Worm (Caenorhabditis elegans): ENCODE measurements around the gene glb-33.

Gene glb-33

DNA sequence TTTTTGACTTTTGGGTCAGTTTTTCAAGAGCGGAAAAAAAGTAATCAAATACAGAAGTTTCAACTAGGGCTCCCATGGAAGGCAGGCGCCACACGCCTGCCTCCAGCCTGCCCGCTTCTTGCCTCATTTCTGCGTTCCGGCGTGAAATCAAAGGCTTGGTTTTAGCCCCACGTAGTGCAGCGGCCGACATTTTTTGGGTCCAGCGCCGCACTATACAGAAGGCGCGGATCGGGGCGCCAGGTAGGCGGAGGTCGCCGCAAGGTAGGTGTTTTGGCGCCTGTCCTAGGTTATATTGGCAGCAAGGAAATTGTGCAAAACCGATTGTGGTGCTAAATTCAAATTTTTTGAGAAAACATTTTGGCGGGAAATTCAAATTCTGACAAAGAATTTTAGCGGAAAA, 16.2 kb downstream of the glb-33 start:
- TF ChIP-seq T22C8.4 (GFP tag; IDR thresholded peaks at IDR 0.05) (no peak), flt-1 (GFP tag; IDR thresholded peaks at IDR 0.05) (no peak), cog-1 (tag; optimal IDR thresholded peaks at IDR 0.05) (no peak), ref-1 (GFP tag; conservative IDR thresholded peaks at IDR 0.05) (no peak)

DNA sequence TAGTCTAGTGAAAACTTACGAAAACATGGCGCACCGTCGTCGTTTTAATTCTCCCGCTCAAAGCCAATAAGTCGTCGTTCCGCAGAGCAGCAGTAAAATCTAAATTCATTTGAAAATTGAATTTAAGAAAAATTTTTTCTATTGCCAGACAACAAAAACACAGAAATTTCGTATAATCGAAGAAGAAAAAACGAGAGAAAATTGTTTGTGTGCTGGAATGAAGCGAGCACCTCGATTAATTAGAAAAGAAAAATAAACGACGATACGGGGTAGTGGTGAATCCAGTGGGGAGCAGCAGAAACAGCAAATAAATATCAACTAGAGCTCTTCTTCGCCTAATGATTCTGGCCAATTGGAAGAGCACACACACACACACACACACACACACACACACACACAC, 19.0 kb downstream of the glb-33 start, which contains the start of gene snt-3:
snt-3 (minus strand) TSS at position 101 of the 400 bp plus-strand sequence.
- TF ChIP-seq med-1 (GFP tag; optimal IDR thresholded peaks at IDR 0.05; ENCODE audit: insufficient read depth), result no peak
- TF ChIP-seq ztf-29 (GFP tag; IDR thresholded peaks at IDR 0.05), result no peak
- no peak for TF ChIP-seq klf-2 (GFP tag; conservative IDR thresholded peaks at IDR 0.05)
- TF ChIP-seq tab-1 (GFP tag; IDR thresholded peaks at IDR 0.05), result no peak
- no peak for TF ChIP-seq ztf-23 (GFP tag; IDR thresholded peaks at IDR 0.05)
- no peak for TF ChIP-seq cog-1 (tag; optimal IDR thresholded peaks at IDR 0.05)
- TF ChIP-seq flt-1 (GFP tag; IDR thresholded peaks at IDR 0.05), result no peak
- TF ChIP-seq ref-1 (GFP tag; conservative IDR thresholded peaks at IDR 0.05), result no peak
- TF ChIP-seq T22C8.4 (GFP tag; IDR thresholded peaks at IDR 0.05), result no peak

DNA sequence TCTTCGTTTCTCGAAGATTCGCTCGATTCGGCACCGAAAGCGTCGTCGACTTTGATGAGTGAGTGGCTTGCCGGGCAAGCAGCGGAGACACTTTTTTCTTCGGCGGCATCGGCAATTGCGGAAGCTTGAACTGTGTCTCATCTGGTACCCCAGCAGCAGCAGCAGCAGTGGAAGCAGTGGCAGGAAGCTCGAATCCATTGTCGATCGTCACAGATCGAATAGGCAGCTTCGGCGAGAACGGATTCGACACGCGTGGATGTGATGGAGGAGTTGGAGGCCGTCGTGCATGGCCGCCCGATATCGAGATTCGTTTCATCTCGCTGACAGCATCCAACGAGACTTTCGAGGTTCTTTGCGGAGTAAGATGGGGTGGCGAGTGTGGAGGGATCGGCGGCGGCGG, 23.1 kb downstream of the glb-33 start:
- TF ChIP-seq cog-1 (tag; optimal IDR thresholded peaks at IDR 0.05), result no peak
- TF ChIP-seq ref-1 (GFP tag; conservative IDR thresholded peaks at IDR 0.05), result no peak
- TF ChIP-seq ztf-29 (GFP tag; IDR thresholded peaks at IDR 0.05), result no peak
- TF ChIP-seq T22C8.4 (GFP tag; IDR thresholded peaks at IDR 0.05), result no peak
- no peak for TF ChIP-seq tab-1 (GFP tag; IDR thresholded peaks at IDR 0.05)
- no peak for TF ChIP-seq flt-1 (GFP tag; IDR thresholded peaks at IDR 0.05)
- TF ChIP-seq ztf-23 (GFP tag; IDR thresholded peaks at IDR 0.05), result no peak
- TF ChIP-seq klf-2 (GFP tag; conservative IDR thresholded peaks at IDR 0.05), result no peak
- TF ChIP-seq med-1 (GFP tag; optimal IDR thresholded peaks at IDR 0.05; ENCODE audit: insufficient read depth), result no peak

DNA sequence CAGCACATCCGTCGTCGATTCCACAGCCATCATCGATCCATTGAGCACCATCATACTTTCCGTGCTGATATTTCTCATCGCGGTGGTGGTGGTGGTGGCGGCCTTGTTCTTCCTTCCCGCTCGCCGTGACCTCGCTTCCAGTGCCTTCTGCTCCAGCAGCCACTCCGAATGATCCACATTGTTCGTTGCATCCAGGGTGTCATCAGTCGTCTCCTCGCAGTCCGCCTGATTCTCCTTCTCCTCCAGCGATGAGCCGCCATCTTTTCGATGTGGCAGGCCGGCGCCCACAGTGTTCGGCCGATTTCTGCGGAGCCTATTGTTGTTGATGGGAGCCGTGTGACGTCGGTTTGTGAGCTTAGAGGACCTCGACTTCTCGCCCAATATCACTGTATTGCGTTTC, 26.1 kb downstream of the glb-33 start:
- no peak for TF ChIP-seq ztf-23 (GFP tag; IDR thresholded peaks at IDR 0.05)
- TF ChIP-seq cog-1 (tag; optimal IDR thresholded peaks at IDR 0.05), result no peak
- TF ChIP-seq med-1 (GFP tag; optimal IDR thresholded peaks at IDR 0.05; ENCODE audit: insufficient read depth), result no peak
- TF ChIP-seq ref-1 (GFP tag; conservative IDR thresholded peaks at IDR 0.05), result no peak
- no peak for TF ChIP-seq ztf-29 (GFP tag; IDR thresholded peaks at IDR 0.05)
- TF ChIP-seq T22C8.4 (GFP tag; IDR thresholded peaks at IDR 0.05), result no peak
- TF ChIP-seq flt-1 (GFP tag; IDR thresholded peaks at IDR 0.05), result no peak
- no peak for TF ChIP-seq tab-1 (GFP tag; IDR thresholded peaks at IDR 0.05)
- no peak for TF ChIP-seq klf-2 (GFP tag; conservative IDR thresholded peaks at IDR 0.05)

DNA sequence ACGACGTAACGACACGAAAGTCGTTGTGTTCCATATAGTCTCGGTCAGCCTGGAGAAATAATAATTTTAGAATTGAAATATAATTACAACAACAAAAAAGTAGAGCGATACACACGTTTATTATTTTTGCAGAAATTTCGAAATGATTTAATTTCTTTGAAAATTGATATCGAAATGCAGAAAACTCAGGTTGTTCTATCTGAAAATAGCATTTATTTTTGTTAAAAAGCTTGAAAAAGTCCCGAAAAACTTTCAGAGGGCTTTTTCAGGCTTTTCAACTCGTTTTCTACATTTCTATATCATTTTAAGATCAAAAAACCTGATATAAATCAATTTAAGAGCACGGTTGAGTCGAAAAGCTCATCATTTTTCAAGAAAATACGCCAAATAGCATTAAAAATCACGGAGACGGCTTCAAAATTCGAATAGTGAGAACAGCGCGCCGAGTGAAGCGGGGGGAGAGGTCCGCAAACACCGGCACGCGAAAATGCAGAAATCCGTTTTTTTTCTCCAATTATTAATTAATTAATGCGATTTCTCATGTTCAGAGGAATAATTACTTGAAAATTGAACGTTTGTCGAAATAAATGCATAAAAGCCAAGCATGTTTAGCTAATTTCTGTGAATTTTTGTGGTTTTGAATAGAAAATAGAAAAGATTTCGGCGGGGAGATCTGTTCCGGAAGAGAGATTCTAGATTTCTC, 31.4 kb downstream of the glb-33 start, which contains the start of gene rga-4:
rga-4 (minus strand) TSS at position 51 of the 703 bp plus-strand sequence.
- TF ChIP-seq flt-1 (GFP tag; IDR thresholded peaks at IDR 0.05) (no peak), T22C8.4 (GFP tag; IDR thresholded peaks at IDR 0.05) (no peak), ref-1 (GFP tag; conservative IDR thresholded peaks at IDR 0.05) (no peak), tab-1 (GFP tag; IDR thresholded peaks at IDR 0.05) (no peak), med-1 (GFP tag; optimal IDR thresholded peaks at IDR 0.05; ENCODE audit: insufficient read depth) (no peak), klf-2 (GFP tag; conservative IDR thresholded peaks at IDR 0.05) (no peak), ztf-23 (GFP tag; IDR thresholded peaks at IDR 0.05) (no peak)

DNA sequence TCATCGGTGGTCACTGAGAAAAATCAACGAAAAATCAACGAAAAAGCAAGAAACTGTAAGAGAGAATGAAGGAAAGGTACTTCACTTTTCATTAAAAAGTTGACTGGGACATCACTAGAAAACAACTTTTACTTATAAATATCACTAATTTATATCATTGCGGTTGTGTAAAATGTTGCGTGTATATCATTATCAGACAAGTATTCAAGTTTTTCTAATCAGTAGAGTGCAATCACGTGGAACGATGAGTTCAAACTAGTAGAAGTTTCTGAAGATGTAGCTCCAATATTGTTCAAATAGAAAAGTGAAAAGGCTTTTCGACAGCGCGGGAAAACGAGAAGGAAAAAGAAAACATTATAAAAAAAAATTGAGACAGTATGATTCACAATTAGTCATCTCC, 36.3 kb downstream of the glb-33 start:
- no peak for TF ChIP-seq flt-1 (GFP tag; IDR thresholded peaks at IDR 0.05)
- TF ChIP-seq med-1 (GFP tag; optimal IDR thresholded peaks at IDR 0.05; ENCODE audit: insufficient read depth), result no peak
- no peak for TF ChIP-seq ref-1 (GFP tag; conservative IDR thresholded peaks at IDR 0.05)
- no peak for TF ChIP-seq ztf-29 (GFP tag; IDR thresholded peaks at IDR 0.05)
- TF ChIP-seq tab-1 (GFP tag; IDR thresholded peaks at IDR 0.05), result no peak
- TF ChIP-seq ztf-23 (GFP tag; IDR thresholded peaks at IDR 0.05), result no peak
- no peak for TF ChIP-seq cog-1 (tag; optimal IDR thresholded peaks at IDR 0.05)
- TF ChIP-seq T22C8.4 (GFP tag; IDR thresholded peaks at IDR 0.05), result no peak
- no peak for TF ChIP-seq klf-2 (GFP tag; conservative IDR thresholded peaks at IDR 0.05)

DNA sequence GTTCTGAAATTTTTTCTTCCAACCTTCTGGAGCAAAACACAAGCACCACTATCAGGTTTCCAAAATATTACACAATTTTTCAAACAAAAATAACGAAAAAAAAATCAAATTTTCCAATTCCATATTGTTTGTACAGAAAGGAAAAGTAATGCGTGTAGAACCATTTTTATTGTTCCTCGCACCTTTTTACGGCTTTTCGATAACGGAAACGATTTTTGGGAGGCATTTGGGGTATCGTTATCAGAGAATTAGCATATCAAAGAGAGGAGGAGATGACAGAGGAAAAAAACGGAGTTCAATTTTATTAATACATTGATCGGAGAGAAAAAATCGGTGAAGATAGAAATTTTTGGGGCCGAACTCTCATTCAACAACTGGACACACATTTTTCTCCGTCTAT, 37.9 kb downstream of the glb-33 start:
- TF ChIP-seq ztf-23 (GFP tag; IDR thresholded peaks at IDR 0.05) (no peak), klf-2 (GFP tag; conservative IDR thresholded peaks at IDR 0.05) (no peak), flt-1 (GFP tag; IDR thresholded peaks at IDR 0.05) (no peak), T22C8.4 (GFP tag; IDR thresholded peaks at IDR 0.05) (no peak), ztf-29 (GFP tag; IDR thresholded peaks at IDR 0.05) (no peak), tab-1 (GFP tag; IDR thresholded peaks at IDR 0.05) (no peak), ref-1 (GFP tag; conservative IDR thresholded peaks at IDR 0.05) (no peak), med-1 (GFP tag; optimal IDR thresholded peaks at IDR 0.05; ENCODE audit: insufficient read depth) (no peak), cog-1 (tag; optimal IDR thresholded peaks at IDR 0.05) (no peak)

DNA sequence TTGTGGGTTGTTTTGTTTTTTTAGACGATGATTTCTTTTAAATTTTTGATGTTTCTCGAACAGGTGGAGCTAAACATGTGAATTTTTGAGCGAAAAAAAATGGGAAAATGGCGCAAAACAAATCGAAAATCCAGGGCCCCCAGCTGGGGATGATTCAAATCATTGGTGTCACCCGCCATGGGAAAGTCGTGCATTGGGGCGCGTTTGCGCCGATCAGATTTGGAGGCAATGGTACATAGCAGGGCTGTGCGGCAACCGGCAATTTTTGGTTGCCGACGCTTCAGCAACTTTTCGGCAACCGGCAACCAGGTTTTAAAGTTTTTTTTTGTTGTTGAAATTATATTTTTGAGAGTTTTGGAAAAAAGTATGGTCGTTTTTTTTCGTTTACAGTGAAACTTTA, 38.5 kb downstream of the glb-33 start:
- TF ChIP-seq ref-1 (GFP tag; conservative IDR thresholded peaks at IDR 0.05) (no peak), med-1 (GFP tag; optimal IDR thresholded peaks at IDR 0.05; ENCODE audit: insufficient read depth) (no peak), klf-2 (GFP tag; conservative IDR thresholded peaks at IDR 0.05) (no peak), tab-1 (GFP tag; IDR thresholded peaks at IDR 0.05) (no peak), flt-1 (GFP tag; IDR thresholded peaks at IDR 0.05) (no peak), T22C8.4 (GFP tag; IDR thresholded peaks at IDR 0.05) (no peak), ztf-29 (GFP tag; IDR thresholded peaks at IDR 0.05) (no peak), ztf-23 (GFP tag; IDR thresholded peaks at IDR 0.05) (no peak), cog-1 (tag; optimal IDR thresholded peaks at IDR 0.05) (no peak)

DNA sequence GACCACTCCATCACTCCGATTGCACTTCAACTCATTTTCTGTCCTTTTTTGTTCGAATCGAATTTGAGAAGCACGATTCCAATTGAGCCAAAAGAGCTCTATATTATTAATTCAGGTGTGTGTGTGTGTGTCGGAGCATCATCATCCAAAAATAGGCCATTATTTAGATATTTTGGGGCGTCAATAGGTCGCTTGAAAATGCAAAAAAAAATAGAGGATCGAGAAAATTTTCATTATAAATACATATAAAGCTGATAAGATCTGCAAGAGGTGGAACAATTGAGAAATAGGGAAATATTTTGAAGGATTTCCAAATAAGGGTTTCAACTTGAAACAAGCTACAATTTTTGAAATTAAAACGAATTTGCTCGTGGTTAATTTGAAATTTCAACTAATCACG, 41.0 kb downstream of the glb-33 start, which contains the start of gene Y75B7AR.1:
Y75B7AR.1 (minus strand) TSS at position 101 of the 400 bp plus-strand sequence.
- TF ChIP-seq flt-1 (GFP tag; IDR thresholded peaks at IDR 0.05) (no peak), ztf-29 (GFP tag; IDR thresholded peaks at IDR 0.05) (no peak), klf-2 (GFP tag; conservative IDR thresholded peaks at IDR 0.05) (no peak), med-1 (GFP tag; optimal IDR thresholded peaks at IDR 0.05; ENCODE audit: insufficient read depth) (no peak), T22C8.4 (GFP tag; IDR thresholded peaks at IDR 0.05) (no peak), ztf-23 (GFP tag; IDR thresholded peaks at IDR 0.05) (no peak), tab-1 (GFP tag; IDR thresholded peaks at IDR 0.05) (no peak), ref-1 (GFP tag; conservative IDR thresholded peaks at IDR 0.05) (no peak), cog-1 (tag; optimal IDR thresholded peaks at IDR 0.05) (no peak)

Measured in whole organism, midembryonic.